Worm (Caenorhabditis elegans) whole organism, mixed stage, embryonic: Measurements from ENCODE around the gene ech-9.

ENCODE experiments used
- M03D4.4 ChIP-seq: sonication (generic microtip); optimal IDR thresholded peaks from 2 replicates; lab custom pipeline; 2017; ENCODE audit warnings: mild to moderate bottlenecking, missing genetic modification characterization, missing compliant biosample characterization
- ceh-39 ChIP-seq: fragments of 150-350 bp; optimal IDR thresholded peaks from 2 replicates; lab custom pipeline; 2014; ENCODE audit warnings: missing biosample characterization, missing genetic modification characterization
- ceh-83 ChIP-seq: fragments of 200-800 bp; sonication (Bioruptor generic); optimal IDR thresholded peaks from 2 replicates; lab custom pipeline; 2018; ENCODE audit warnings: mild to moderate bottlenecking, missing genetic modification characterization, missing compliant biosample characterization
- ces-1 ChIP-seq: fragments of 150-350 bp; optimal IDR thresholded peaks from 2 replicates; lab custom pipeline; 2014; ENCODE audit warnings: missing biosample characterization, missing genetic modification reagents, missing genetic modification characterization
- cnd-1 ChIP-seq: fragments of 200-800 bp; sonication (Bioruptor generic); optimal IDR thresholded peaks from 2 replicates; lab custom pipeline; 2018; ENCODE audit warnings: mild to moderate bottlenecking, missing genetic modification characterization, missing compliant biosample characterization
- elt-1 ChIP-seq: sonication (generic microtip); optimal IDR thresholded peaks from 2 replicates; lab custom pipeline; 2017; ENCODE audit warnings: missing genetic modification characterization, mild to moderate bottlenecking, missing compliant biosample characterization, antibody characterized with exemption, moderate library complexity, borderline replicate concordance; ENCODE audit not compliant: insufficient read depth
- flh-1 ChIP-seq: fragments of 200-800 bp; sonication (Bioruptor generic); optimal IDR thresholded peaks from 2 replicates; lab custom pipeline; 2018; ENCODE audit warnings: mild to moderate bottlenecking, missing genetic modification characterization, moderate library complexity, missing compliant biosample characterization
- ham-2 ChIP-seq: fragments of 200-800 bp; sonication (Bioruptor generic); optimal IDR thresholded peaks from 2 replicates; lab custom pipeline; 2018; ENCODE audit warnings: mild to moderate bottlenecking, missing genetic modification characterization, missing compliant biosample characterization
- hlh-1 ChIP-seq: fragments of 150-350 bp; optimal IDR thresholded peaks from 2 replicates; lab custom pipeline; 2014; ENCODE audit warnings: missing biosample characterization, missing genetic modification reagents, missing genetic modification characterization
- lin-13 ChIP-seq: fragments of 150-350 bp; optimal IDR thresholded peaks from 2 replicates; lab custom pipeline; 2014; ENCODE audit warnings: missing biosample characterization, missing genetic modification characterization
- lsy-2 ChIP-seq: fragments of 150-350 bp; optimal IDR thresholded peaks from 2 replicates; lab custom pipeline; 2014; ENCODE audit warnings: missing biosample characterization, missing genetic modification characterization
- nhr-28 ChIP-seq: fragments of 150-350 bp; optimal IDR thresholded peaks from 2 replicates; lab custom pipeline; 2014; ENCODE audit warnings: missing biosample characterization, missing genetic modification characterization
- nhr-76 ChIP-seq: sonication (generic microtip); optimal IDR thresholded peaks from 2 replicates; lab custom pipeline; 2017; ENCODE audit warnings: missing biosample characterization, missing genetic modification characterization
- snpc-4 ChIP-seq: fragments of 150-350 bp; optimal IDR thresholded peaks from 2 replicates; lab custom pipeline; 2014; ENCODE audit warnings: missing biosample characterization, missing genetic modification characterization
- sptf-1 ChIP-seq: sonication (generic microtip); optimal IDR thresholded peaks from 2 replicates; lab custom pipeline; 2017; ENCODE audit warnings: mild to moderate bottlenecking, missing genetic modification characterization, moderate library complexity, missing compliant biosample characterization
- tbx-8 ChIP-seq: fragments of 200-800 bp; sonication (Bioruptor generic); optimal IDR thresholded peaks from 2 replicates; lab custom pipeline; 2018; ENCODE audit warnings: mild to moderate bottlenecking, missing genetic modification characterization, moderate library complexity, missing compliant biosample characterization
- unc-39 ChIP-seq: fragments of 150-350 bp; optimal IDR thresholded peaks from 2 replicates; lab custom pipeline; 2014; ENCODE audit warnings: missing biosample characterization, missing genetic modification characterization

ech-9 gene

DNA sequence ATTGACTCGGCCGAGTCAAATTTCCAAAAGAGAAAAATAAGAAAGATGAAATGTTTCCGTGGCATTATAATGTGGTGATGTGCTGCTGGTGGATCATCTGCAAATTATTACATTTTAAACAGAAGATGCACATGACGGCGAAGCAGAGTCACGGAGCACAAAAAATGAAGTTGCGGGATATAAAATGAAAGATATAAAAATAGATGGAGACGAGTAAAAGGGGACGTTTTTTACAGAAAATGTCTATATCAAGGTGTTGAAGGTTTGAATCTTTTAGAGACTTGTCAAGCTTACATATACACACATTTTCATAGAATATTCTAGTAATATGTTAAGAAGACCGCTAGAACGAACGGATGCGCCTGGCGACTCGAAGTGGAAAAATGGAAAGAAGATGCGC lies 40.8 kb downstream of the ech-9 start, which contains the start of gene ptrg-1:
Gene ptrg-1, minus strand, starts transcription at position 101 of the 400 bp plus-strand sequence.
- TF ChIP-seq M03D4.4 (tag; lab: Kevin White, UChicago) (no peak), hlh-1 (tag; lab: Kevin White, UChicago) (no peak), lsy-2 (tag; lab: Kevin White, UChicago) (no peak), nhr-76 (tag; lab: Kevin White, UChicago) (no peak), flh-1 (no peak), tbx-8 (GFP tag; lab: Kevin White, UChicago) (no peak)

DNA sequence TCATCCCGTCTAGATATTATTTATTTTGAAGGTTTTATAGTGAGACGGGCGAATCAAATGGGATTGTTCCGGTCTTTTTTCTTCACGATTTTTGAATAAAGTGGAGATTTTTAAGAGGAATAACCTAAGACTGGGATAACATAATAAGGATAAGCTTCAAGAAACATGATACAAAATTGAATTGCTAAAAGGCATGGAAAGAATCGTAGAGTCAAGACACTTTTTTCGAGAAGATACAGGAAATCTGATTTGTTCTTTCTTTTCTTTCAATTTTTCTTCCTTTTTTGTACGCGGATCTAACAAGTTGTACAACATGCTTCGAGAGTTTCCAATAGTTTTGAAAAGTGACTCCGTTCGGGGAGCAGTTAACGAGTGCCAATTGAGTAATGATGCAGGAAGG lies 43.6 kb downstream of the ech-9 start:
- TF ChIP-seq ces-1 (GFP tag; lab: Kevin White, UChicago): peak; percentile 77
- TF ChIP-seq nhr-28: no peak
- TF ChIP-seq elt-1 (tag; lab: Kevin White, UChicago): no peak
- TF ChIP-seq, all 35 proteins: peak for 1

- TF ChIP-seq flh-1 (no peak), elt-1 (tag; lab: Kevin White, UChicago) (no peak), unc-39 (tag; lab: Kevin White, UChicago) (no peak), ham-2 (GFP tag; lab: Kevin White, UChicago) (no peak), cnd-1 (tag; lab: Kevin White, UChicago) (peak; percentile 87), ceh-83 (GFP tag; lab: Kevin White, UChicago) (no peak), sptf-1 (tag; lab: Kevin White, UChicago) (no peak), tbx-8 (GFP tag; lab: Kevin White, UChicago) (no peak)
- TF ChIP-seq, all 35 proteins: peak for 1
Measured at ce11 chrIV:10190586-10190985, 44.5 kb downstream of the ech-9 start.

- TF ChIP-seq ceh-39: no peak
- TF ChIP-seq snpc-4 (tag; lab: Kevin White, UChicago): no peak
- TF ChIP-seq lin-13 (tag; lab: Kevin White, UChicago): no peak
- TF ChIP-seq ces-1 (GFP tag; lab: Kevin White, UChicago): peak; percentile 87
Measured at ce11 chrIV:10188505-10188904, 46.6 kb downstream of the ech-9 start.
